Fruit fly (Drosophila melanogaster): ENCODE data around the gene CG34355.

The CG34355 gene

dm6 chr3R:23767417-23767853, 36.2 kb upstream of the CG34355 start, which contains the start of the genes CG10214 and CG10375 (continued):
- TF ChIP-seq CG13424 (tag; optimal IDR thresholded peaks at IDR 0.05) (peak; percentile 68), lbe (GFP tag; optimal IDR thresholded peaks at IDR 0.05) (peak; percentile 69), gt (GFP tag; IDR thresholded peaks at IDR 0.05) (no peak), CG15269 (tag; optimal IDR thresholded peaks at IDR 0.05) (peak; percentile 75), al (GFP tag; IDR thresholded peaks at IDR 0.05) (peak; percentile 50), Jarid2 (GFP tag; optimal IDR thresholded peaks at IDR 0.05) (no peak)

- TF ChIP-seq CG6765 (GFP tag; optimal IDR thresholded peaks at IDR 0.05), result peak; percentile 72
- TF ChIP-seq CG9932 (GFP tag; IDR thresholded peaks at IDR 0.05), result peak; percentile 98
- TF ChIP-seq hbn (GFP tag; IDR thresholded peaks at IDR 0.05; ENCODE audit: partially characterized antibody), result peak; percentile 42
- TF ChIP-seq CG2129 (GFP tag; IDR thresholded peaks at IDR 0.05; ENCODE audit: partially characterized antibody), result no peak
- TF ChIP-seq CG3726 (GFP tag; IDR thresholded peaks at IDR 0.05), result peak; percentile 97
- TF ChIP-seq CG18262 (tag; optimal IDR thresholded peaks at IDR 0.05), result peak; percentile 94
- TF ChIP-seq zen2 (GFP tag; IDR thresholded peaks at IDR 0.05; ENCODE audit: partially characterized antibody), result no peak
- peak; percentile 95 for TF ChIP-seq Xbp1 (GFP tag; optimal IDR thresholded peaks at IDR 0.05)
- TF ChIP-seq Camta (GFP tag; optimal IDR thresholded peaks at IDR 0.05), result peak; percentile 32
- TF ChIP-seq CG9437 (GFP tag; optimal IDR thresholded peaks at IDR 0.05), result peak; percentile 81
- TF ChIP-seq exex (tag; optimal IDR thresholded peaks at IDR 0.05), result peak; percentile 63
- no peak for TF ChIP-seq cad (GFP tag; optimal IDR thresholded peaks at IDR 0.05)
- TF ChIP-seq CG1233 (GFP tag; optimal IDR thresholded peaks at IDR 0.05), result peak; percentile 86
- no peak for TF ChIP-seq CG1792 (GFP tag; optimal IDR thresholded peaks at IDR 0.05)
- peak; percentile 83 for TF ChIP-seq CG18764 (GFP tag; optimal IDR thresholded peaks at IDR 0.05)
- TF ChIP-seq CG14860 (GFP tag; IDR thresholded peaks at IDR 0.05; ENCODE audit: partially characterized antibody), result no peak
- peak; percentile 69 for TF ChIP-seq CG1529 (GFP tag; optimal IDR thresholded peaks at IDR 0.05)
- peak; percentile 91 for TF ChIP-seq trem (tag; optimal IDR thresholded peaks at IDR 0.05)
- TF ChIP-seq Kr (GFP tag; optimal IDR thresholded peaks at IDR 0.05), result no peak
- peak; percentile 71 for TF ChIP-seq YL-1 (GFP tag; optimal IDR thresholded peaks at IDR 0.05)
- peak; percentile 93 for TF ChIP-seq CG17612 (GFP tag; IDR thresholded peaks at IDR 0.05)
- TF ChIP-seq cg (GFP tag; optimal IDR thresholded peaks at IDR 0.05), result no peak
- TF ChIP-seq row (GFP tag; IDR thresholded peaks at IDR 0.05), result peak; percentile 99
- TF ChIP-seq CG3281 (GFP tag; optimal IDR thresholded peaks at IDR 0.05), result peak; percentile 87
- peak; percentile 98 for TF ChIP-seq gem (tag; optimal IDR thresholded peaks at IDR 0.05)
- peak; percentile 99 for TF ChIP-seq CG32772 (GFP tag; IDR thresholded peaks at IDR 0.05)
- TF ChIP-seq br (optimal IDR thresholded peaks at IDR 0.05), result no peak
- peak; percentile 70 for TF ChIP-seq org-1 (GFP tag; optimal IDR thresholded peaks at IDR 0.05)
- TF ChIP-seq CG15514 (GFP tag; optimal IDR thresholded peaks at IDR 0.05), result peak; percentile 90
- TF ChIP-seq Hr39 (optimal IDR thresholded peaks at IDR 0.05), result no peak
- TF ChIP-seq B-H1 (GFP tag; IDR thresholded peaks at IDR 0.05), result peak; percentile 96
- peak; percentile 78 for TF ChIP-seq Lim3 (GFP tag; IDR thresholded peaks at IDR 0.05)
- no peak for TF ChIP-seq D (optimal IDR thresholded peaks at IDR 0.05)
- peak; percentile 78 for TF ChIP-seq D (GFP tag; optimal IDR thresholded peaks at IDR 0.05)
- peak; percentile 7 for TF ChIP-seq Mes4 (GFP tag; optimal IDR thresholded peaks at IDR 0.05)
- peak; percentile 92 for TF ChIP-seq gce (GFP tag; IDR thresholded peaks at IDR 0.05)
- peak; percentile 93 for TF ChIP-seq CG2678 (tag; optimal IDR thresholded peaks at IDR 0.05)
- TF ChIP-seq CG18476 (GFP tag; optimal IDR thresholded peaks at IDR 0.05), result peak; percentile 75
- TF ChIP-seq CG11696 (GFP tag; IDR thresholded peaks at IDR 0.05), result peak; percentile 83
- peak; percentile 78 for TF ChIP-seq BtbVII (GFP tag; optimal IDR thresholded peaks at IDR 0.05)
- 0 out of 2 replicates have a peak, but pooled peaks have one; percentile 40 for TF ChIP-seq unc-4 (GFP tag; IDR thresholded peaks at IDR 0.05; ENCODE audit: partially characterized antibody)
- no peak for TF ChIP-seq CG12744 (GFP tag; optimal IDR thresholded peaks at IDR 0.05)
- no peak for TF ChIP-seq ERR (GFP tag; optimal IDR thresholded peaks at IDR 0.05)
- TF ChIP-seq Usf (GFP tag; optimal IDR thresholded peaks at IDR 0.05), result peak; percentile 79
Observed at dm6 chr3R:23772808-23773207, 30.9 kb upstream of the CG34355 start, which contains the start of gene tst. tst (minus strand) TSS chr3R:23772859.

Data from whole organism, embryonic.